Worm (Caenorhabditis elegans) whole organism, L2 larva: ENCODE data around the gene clc-11.

Source experiments
- C34F6.9 ChIP-seq: fragments of 150-350 bp; optimal IDR thresholded peaks from 2 replicates; lab custom pipeline; 2014; ENCODE audit warnings: missing biosample characterization, missing genetic modification characterization
- F13H6.1 ChIP-seq: sonication (generic microtip); optimal IDR thresholded peaks from 2 replicates; lab custom pipeline; 2016; ENCODE audit warnings: missing genetic modification characterization, missing compliant biosample characterization
- R02D3.7 ChIP-seq: fragments of 150-350 bp; optimal IDR thresholded peaks from 2 replicates; lab custom pipeline; 2014; ENCODE audit warnings: missing biosample characterization, missing genetic modification characterization
- alr-1 ChIP-seq: fragments of 150-350 bp; optimal IDR thresholded peaks from 2 replicates; lab custom pipeline; 2014; ENCODE audit warnings: missing biosample characterization, missing genetic modification characterization
- aly-2 ChIP-seq: fragments of 150-350 bp; optimal IDR thresholded peaks from 2 replicates; lab custom pipeline; 2014; ENCODE audit warnings: missing biosample characterization, missing genetic modification characterization
- ama-1 ChIP-seq: fragments of 150-350 bp; optimal IDR thresholded peaks from 2 replicates; lab custom pipeline; 2018; ENCODE audit warnings: inconsistent platforms
- blmp-1 ChIP-seq: sonication (generic microtip); optimal IDR thresholded peaks from 2 replicates; lab custom pipeline; 2017; ENCODE audit warnings: missing genetic modification characterization, mild to moderate bottlenecking, missing compliant biosample characterization, antibody characterized with exemption, moderate library complexity; ENCODE audit not compliant: insufficient read depth
- ceh-16 ChIP-seq: fragments of 150-350 bp; optimal IDR thresholded peaks from 2 replicates; lab custom pipeline; 2014; ENCODE audit warnings: missing biosample characterization, missing genetic modification characterization
- crh-2 ChIP-seq: sonication (generic microtip); optimal IDR thresholded peaks from 2 replicates; lab custom pipeline; 2017; ENCODE audit warnings: missing biosample characterization, missing genetic modification characterization
- dmd-4 ChIP-seq: sonication (generic microtip); optimal IDR thresholded peaks from 2 replicates; lab custom pipeline; 2017; ENCODE audit warnings: missing biosample characterization, missing genetic modification characterization
- egl-27 ChIP-seq: sonication (generic microtip); optimal IDR thresholded peaks from 3 replicates; lab custom pipeline; 2017; ENCODE audit warnings: missing biosample characterization, missing genetic modification reagents, missing genetic modification characterization
- elt-1 ChIP-seq: fragments of 150-350 bp; optimal IDR thresholded peaks from 2 replicates; lab custom pipeline; 2014; ENCODE audit warnings: missing biosample characterization, missing genetic modification characterization
- fos-1 ChIP-seq: fragments of 150-350 bp; optimal IDR thresholded peaks from 2 replicates; lab custom pipeline; 2014; ENCODE audit warnings: missing biosample characterization, missing genetic modification characterization
- gmeb-1 ChIP-seq: fragments of 150-350 bp; optimal IDR thresholded peaks from 2 replicates; lab custom pipeline; 2014; ENCODE audit warnings: missing biosample characterization, missing genetic modification characterization
- lin-11 ChIP-seq: fragments of 150-350 bp; sonication (generic microtip); optimal IDR thresholded peaks from 2 replicates; lab custom pipeline; 2014; ENCODE audit warnings: missing biosample characterization, missing genetic modification characterization, inconsistent platforms, mixed read lengths
- lin-13 ChIP-seq: fragments of 150-350 bp; optimal IDR thresholded peaks from 2 replicates; lab custom pipeline; 2014; ENCODE audit warnings: missing biosample characterization, missing genetic modification reagents, missing genetic modification characterization
- lin-39 ChIP-seq: fragments of 150-350 bp; optimal IDR thresholded peaks from 2 replicates; lab custom pipeline; 2014; ENCODE audit warnings: missing biosample characterization, missing genetic modification reagents, missing genetic modification characterization
- lsy-2 ChIP-seq, 2 experiments: fragments of 150-350 bp in 1 of 2; sonication (generic microtip) in 1 of 2; optimal IDR thresholded peaks; 2 replicates each; lab custom pipeline; 2014 to 2017; ENCODE audit warnings: missing biosample characterization in 2 of 2, missing genetic modification characterization in 2 of 2
- mbf-1 ChIP-seq: sonication (generic microtip); optimal IDR thresholded peaks from 2 replicates; lab custom pipeline; 2017; ENCODE audit warnings: missing biosample characterization, missing genetic modification characterization
- mdl-1 ChIP-seq, 2 experiments: fragments of 150-350 bp in 1 of 2; sonication (generic microtip) in 1 of 2; optimal IDR thresholded peaks; 2 replicates each; lab custom pipeline; 2017; ENCODE audit warnings: missing biosample characterization in 2 of 2, missing genetic modification characterization in 2 of 2
- nhr-12 ChIP-seq: fragments of 150-350 bp; optimal IDR thresholded peaks from 2 replicates; lab custom pipeline; 2014; ENCODE audit warnings: missing biosample characterization, missing genetic modification characterization
- nhr-129 ChIP-seq: fragments of 150-350 bp; optimal IDR thresholded peaks from 2 replicates; lab custom pipeline; 2014; ENCODE audit warnings: missing biosample characterization, missing genetic modification characterization
- nhr-21 ChIP-seq: fragments of 150-350 bp; optimal IDR thresholded peaks from 2 replicates; lab custom pipeline; 2014; ENCODE audit warnings: missing biosample characterization, missing genetic modification characterization
- nhr-23 ChIP-seq: fragments of 150-350 bp; optimal IDR thresholded peaks from 2 replicates; lab custom pipeline; 2014; ENCODE audit warnings: missing biosample characterization, missing genetic modification reagents, missing genetic modification characterization
- nhr-25 ChIP-seq: fragments of 150-350 bp; sonication (generic microtip); optimal IDR thresholded peaks from 3 replicates; lab custom pipeline; 2014; ENCODE audit warnings: missing biosample characterization, missing genetic modification characterization
- nhr-6 ChIP-seq: fragments of 150-350 bp; optimal IDR thresholded peaks from 2 replicates; lab custom pipeline; 2014; ENCODE audit warnings: missing biosample characterization, missing genetic modification characterization
- nhr-77 ChIP-seq: fragments of 150-350 bp; optimal IDR thresholded peaks from 2 replicates; lab custom pipeline; 2014; ENCODE audit warnings: missing biosample characterization, missing genetic modification characterization
- peb-1 ChIP-seq: fragments of 150-350 bp; optimal IDR thresholded peaks from 2 replicates; lab custom pipeline; 2014; ENCODE audit warnings: missing biosample characterization, missing genetic modification characterization
- skn-1 ChIP-seq: sonication (generic microtip); optimal IDR thresholded peaks from 2 replicates; lab custom pipeline; 2017; ENCODE audit warnings: missing biosample characterization, missing genetic modification characterization
- sma-3 ChIP-seq: sonication (generic microtip); optimal IDR thresholded peaks from 2 replicates; lab custom pipeline; 2016; ENCODE audit warnings: missing genetic modification reagents, missing genetic modification characterization, missing compliant biosample characterization
- sma-9 ChIP-seq, 2 experiments: fragments of 150-350 bp in 1 of 2; sonication (generic microtip) in 1 of 2; optimal IDR thresholded peaks; 2 replicates each; lab custom pipeline; 2014 to 2016; ENCODE audit warnings: missing genetic modification characterization in 2 of 2, mild to moderate bottlenecking in 1 of 2, missing biosample characterization in 1 of 2, missing compliant biosample characterization in 1 of 2, missing genetic modification reagents in 1 of 2, moderate library complexity in 1 of 2
- snpc-4 ChIP-seq: fragments of 150-350 bp; optimal IDR thresholded peaks from 2 replicates; lab custom pipeline; 2014; ENCODE audit warnings: missing biosample characterization, missing genetic modification characterization
- unc-62 ChIP-seq: fragments of 150-350 bp; optimal IDR thresholded peaks from 2 replicates; lab custom pipeline; 2014; ENCODE audit warnings: missing biosample characterization, missing genetic modification reagents, missing genetic modification characterization
- zag-1 ChIP-seq: fragments of 150-350 bp; optimal IDR thresholded peaks from 2 replicates; lab custom pipeline; 2014; ENCODE audit warnings: missing biosample characterization, missing genetic modification characterization
- ztf-11 ChIP-seq: sonication (generic microtip); optimal IDR thresholded peaks from 2 replicates; lab custom pipeline; 2017; ENCODE audit warnings: missing biosample characterization, missing genetic modification characterization

clc-11 gene

ce11 chrV:16118601-16119000 is 20.8 kb downstream of the clc-11 start, which contains the start of gene str-103:
Gene str-103 (minus strand): TSS chrV:16118701.
- no peak for TF ChIP-seq F13H6.1

- TF ChIP-seq nhr-77 = no peak
- TF ChIP-seq blmp-1 = no peak
- TF ChIP-seq peb-1 (tag; lab: Kevin White, UChicago) = no peak
- TF ChIP-seq skn-1 (tag; lab: Kevin White, UChicago) = no peak
- TF ChIP-seq gmeb-1 = no peak
- TF ChIP-seq nhr-129 (tag; lab: Kevin White, UChicago) = no peak
- TF ChIP-seq C34F6.9 (tag; lab: Kevin White, UChicago) = no peak
- TF ChIP-seq unc-62 (GFP tag; lab: Kevin White, UChicago) = no peak
- TF ChIP-seq mdl-1 (tag; optimal IDR thresholded peaks at IDR 0.05; lab: Kevin White, UChicago) = no peak
- no peak for TF ChIP-seq crh-2
- no peak for TF ChIP-seq fos-1
- no peak for TF ChIP-seq lin-39 (tag; lab: Kevin White, UChicago)
- TF ChIP-seq ama-1 = no peak
- no peak for TF ChIP-seq nhr-25 (tag; lab: Kevin White, UChicago)
- TF ChIP-seq nhr-12 (tag; lab: Kevin White, UChicago) = no peak
- TF ChIP-seq aly-2 (tag; lab: Kevin White, UChicago) = no peak
- no peak for TF ChIP-seq nhr-6 (tag; lab: Kevin White, UChicago)
- TF ChIP-seq R02D3.7 (tag; lab: Kevin White, UChicago) = no peak
Measured at ce11 chrV:16115381-16115780, 24.0 kb downstream of the clc-11 start, which contains the start of gene str-25. Gene str-25 (plus strand): TSS chrV:16115681.

- TF ChIP-seq nhr-129 (tag; lab: Kevin White, UChicago) = no peak
- no peak for TF ChIP-seq nhr-12 (tag; lab: Kevin White, UChicago)
- no peak for TF ChIP-seq mdl-1 (tag; optimal IDR thresholded peaks at IDR 0.05; lab: Kevin White, UChicago)
- no peak for TF ChIP-seq nhr-21 (tag; lab: Kevin White, UChicago)
- no peak for TF ChIP-seq snpc-4 (tag; lab: Kevin White, UChicago)
- TF ChIP-seq ceh-16 (tag; lab: Kevin White, UChicago) = no peak
- TF ChIP-seq alr-1 (tag; lab: Kevin White, UChicago) = no peak
- no peak for TF ChIP-seq sma-9 (GFP tag; optimal IDR thresholded peaks at IDR 0.05; lab: Kevin White, UChicago)
- TF ChIP-seq sma-9 (tag; optimal IDR thresholded peaks at IDR 0.05; lab: Kevin White, UChicago) = no peak
- TF ChIP-seq ama-1 = no peak
- TF ChIP-seq egl-27 = no peak
- no peak for TF ChIP-seq lin-11 (tag; lab: Kevin White, UChicago)
- no peak for TF ChIP-seq nhr-23
- no peak for TF ChIP-seq aly-2 (tag; lab: Kevin White, UChicago)
- TF ChIP-seq peb-1 (tag; lab: Kevin White, UChicago) = no peak
- no peak for TF ChIP-seq ztf-11 (tag; lab: Kevin White, UChicago)
- TF ChIP-seq unc-62 (GFP tag; lab: Kevin White, UChicago) = no peak
- TF ChIP-seq mbf-1 (tag; lab: Kevin White, UChicago) = no peak
- no peak for TF ChIP-seq dmd-4 (tag; lab: Kevin White, UChicago)
- no peak for TF ChIP-seq C34F6.9 (tag; lab: Kevin White, UChicago)
- no peak for TF ChIP-seq sma-3
Measured at ce11 chrV:16114237-16114636, 25.2 kb downstream of the clc-11 start, which contains the start of gene srxa-16. Gene srxa-16 (minus strand): TSS chrV:16114337.

DNA sequence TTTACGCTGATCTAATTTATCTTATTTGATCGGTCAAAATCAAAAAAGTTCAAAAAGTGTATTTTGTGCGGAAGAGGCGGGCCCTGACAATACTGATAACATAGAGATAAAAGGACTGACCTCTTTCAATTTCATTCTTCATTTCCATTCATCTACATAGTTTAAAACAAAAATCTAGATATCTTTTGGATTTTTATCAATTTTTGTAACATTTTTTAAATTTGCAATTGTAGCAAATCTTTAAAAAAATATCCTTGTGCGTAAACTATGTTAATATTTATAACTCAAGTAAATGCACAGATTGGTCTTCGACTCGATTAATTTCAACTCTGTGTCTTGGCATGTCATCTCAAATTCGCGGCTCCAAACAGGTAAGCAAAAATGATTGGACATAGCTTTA is 35.8 kb downstream of the clc-11 start, which contains the start of gene argk-1:
argk-1 (plus strand) TSS at position 301 of the 400 bp plus-strand sequence.
- no peak for TF ChIP-seq aly-2 (tag; lab: Kevin White, UChicago)
- TF ChIP-seq F13H6.1 = no peak
- TF ChIP-seq peb-1 (tag; lab: Kevin White, UChicago) = no peak
- no peak for TF ChIP-seq sma-9 (GFP tag; optimal IDR thresholded peaks at IDR 0.05; lab: Kevin White, UChicago)
- TF ChIP-seq sma-9 (tag; optimal IDR thresholded peaks at IDR 0.05; lab: Kevin White, UChicago) = no peak
- no peak for TF ChIP-seq lin-11 (tag; lab: Kevin White, UChicago)
- TF ChIP-seq lin-13 (GFP tag; lab: Kevin White, UChicago) = no peak
- no peak for TF ChIP-seq lsy-2 (tag; optimal IDR thresholded peaks at IDR 0.05; lab: Kevin White, UChicago)
- TF ChIP-seq elt-1 = no peak
- TF ChIP-seq zag-1 = no peak
- no peak for TF ChIP-seq nhr-21 (tag; lab: Kevin White, UChicago)
- no peak for TF ChIP-seq mbf-1 (tag; lab: Kevin White, UChicago)
